Fruit fly (Drosophila melanogaster) whole organism, pupa: ENCODE results near the gene Prosalpha6.

Experiments
- CG17806 ChIP-seq: fragments of 200-800 bp; sonication (Bioruptor generic); optimal IDR thresholded peaks from 2 replicates; lab custom pipeline; 2018; ENCODE audit warnings: missing biosample characterization, mild to moderate bottlenecking, missing genetic modification characterization, moderate library complexity
- CG8301 ChIP-seq: fragments of 200-800 bp; sonication (Bioruptor generic); optimal IDR thresholded peaks from 2 replicates; lab custom pipeline; 2018; ENCODE audit warnings: missing biosample characterization, mild to moderate bottlenecking, missing genetic modification characterization
- EcR ChIP-seq: fragments of 200-800 bp; sonication (Bioruptor generic); optimal IDR thresholded peaks from 3 replicates; lab custom pipeline; 2019; ENCODE audit warnings: missing biosample characterization, missing genetic modification characterization, mild to moderate bottlenecking, moderate library complexity, missing genetic modification reagents
- Pif1A ChIP-seq: fragments of 200-800 bp; sonication (Bioruptor generic); optimal IDR thresholded peaks from 3 replicates; lab custom pipeline; 2016; ENCODE audit warnings: missing biosample characterization, missing genetic modification characterization
- Snoo ChIP-seq: fragments of 200-800 bp; sonication (Bioruptor generic); optimal IDR thresholded peaks from 3 replicates; lab custom pipeline; 2017; ENCODE audit warnings: missing biosample characterization, mild to moderate bottlenecking, missing genetic modification characterization, inconsistent platforms
- gl ChIP-seq: fragments of 200-800 bp; sonication (Bioruptor generic); optimal IDR thresholded peaks from 2 replicates; lab custom pipeline; 2018; ENCODE audit warnings: missing biosample characterization, mild to moderate bottlenecking, missing genetic modification characterization

DNA sequence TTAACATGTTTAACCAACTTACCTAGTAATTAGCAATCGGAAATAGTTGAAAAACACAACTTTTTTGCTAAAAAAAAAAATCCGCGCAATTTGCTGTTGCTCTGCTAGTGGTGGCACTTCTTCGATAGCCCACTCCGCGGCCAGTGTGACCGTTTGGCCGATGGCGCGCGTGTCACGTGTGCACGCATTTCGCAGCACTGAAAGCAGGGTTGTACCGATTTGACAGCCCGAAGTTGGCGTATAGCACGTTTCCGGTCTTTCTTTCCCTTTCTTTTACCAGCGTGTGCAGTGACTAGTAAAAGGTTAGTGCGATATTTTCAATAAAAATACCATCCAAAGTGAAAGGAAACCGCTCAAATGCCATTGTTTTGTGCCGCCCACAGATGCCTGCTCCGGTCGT is 20.3 kb upstream of the Prosalpha6 start, which contains the start of the genes Ripalpha and RpL7:
- peak; percentile 95 for TF ChIP-seq Snoo (tag; lab: Kevin White, UChicago)
- peak; percentile 81 for TF ChIP-seq gl (tag; lab: Kevin White, UChicago)
- peak; percentile 89 for TF ChIP-seq Pif1A (GFP tag; lab: Kevin White, UChicago)
- no peak for TF ChIP-seq EcR (GFP tag; lab: Kevin White, UChicago)
- peak; percentile 61 for TF ChIP-seq CG8301 (tag; lab: Kevin White, UChicago)
- peak; percentile 57 for TF ChIP-seq CG17806 (tag; lab: Kevin White, UChicago)
